Fruit fly (Drosophila melanogaster) whole organism, embryonic: ENCODE measurements around the gene Snx21.

Source experiments
- Asciz ChIP-seq: fragments of 200-800 bp; sonication (Bioruptor generic); optimal IDR thresholded peaks from 2 replicates; lab custom pipeline; 2017; ENCODE audit warnings: missing biosample characterization, mild to moderate bottlenecking, missing genetic modification characterization, missing genetic modification reagents
- CG12744 ChIP-seq: fragments of 200-800 bp; sonication (Bioruptor generic); optimal IDR thresholded peaks from 2 replicates; lab custom pipeline; 2016; ENCODE audit warnings: missing biosample characterization, missing genetic modification characterization
- CG14710 ChIP-seq: fragments of 200-800 bp; sonication (Bioruptor generic); optimal IDR thresholded peaks from 3 replicates; lab custom pipeline; 2019; ENCODE audit warnings: missing biosample characterization, mild to moderate bottlenecking, missing genetic modification characterization, moderate library complexity
- CG17186 ChIP-seq: fragments of 200-800 bp; sonication (Bioruptor generic); optimal IDR thresholded peaks from 3 replicates; lab custom pipeline; 2017; ENCODE audit warnings: missing biosample characterization, missing genetic modification reagents, missing genetic modification characterization
- CG2116 ChIP-seq: fragments of 200-800 bp; sonication (Bioruptor generic); optimal IDR thresholded peaks from 3 replicates; lab custom pipeline; 2018; ENCODE audit warnings: missing biosample characterization, mild to moderate bottlenecking, missing genetic modification characterization
- CG2129 ChIP-seq: fragments of 200-800 bp; sonication (Bioruptor generic); IDR thresholded peaks from 2 replicates; pipeline ENCODE4 v1.3.6; 2022; ENCODE audit warnings: missing biosample characterization, missing genetic modification characterization; ENCODE audit not compliant: partially characterized antibody
- CG34224 ChIP-seq: fragments of 200-800 bp; sonication (Bioruptor generic); IDR thresholded peaks from 3 replicates; pipeline ENCODE4 v1.3.6; 2022; ENCODE audit warnings: missing biosample characterization, missing genetic modification characterization; ENCODE audit not compliant: partially characterized antibody
- CG3995 ChIP-seq: fragments of 200-800 bp; sonication (Bioruptor generic); optimal IDR thresholded peaks from 3 replicates; lab custom pipeline; 2016; ENCODE audit warnings: missing biosample characterization, missing genetic modification characterization
- CG4617 ChIP-seq: fragments of 200-800 bp; sonication (Bioruptor generic); optimal IDR thresholded peaks from 3 replicates; lab custom pipeline; 2016; ENCODE audit warnings: missing biosample characterization, missing genetic modification characterization, borderline replicate concordance
- CG4820 ChIP-seq: fragments of 200-800 bp; sonication (Bioruptor generic); optimal IDR thresholded peaks from 3 replicates; lab custom pipeline; 2016; ENCODE audit warnings: missing biosample characterization, missing genetic modification characterization
- CG6175 ChIP-seq: fragments of 200-800 bp; sonication (Bioruptor generic); IDR thresholded peaks from 3 replicates; pipeline ENCODE4 v1.3.6; 2022; ENCODE audit warnings: missing biosample characterization, missing genetic modification characterization
- CG6813 ChIP-seq: fragments of 200-800 bp; sonication (Bioruptor generic); optimal IDR thresholded peaks from 2 replicates; lab custom pipeline; 2017; ENCODE audit warnings: missing biosample characterization, missing genetic modification characterization, mild to moderate bottlenecking, moderate library complexity, missing genetic modification reagents
- CG7786 ChIP-seq: fragments of 200-800 bp; sonication (Bioruptor generic); optimal IDR thresholded peaks from 2 replicates; lab custom pipeline; 2016; ENCODE audit warnings: missing biosample characterization, missing genetic modification characterization
- CG7987 ChIP-seq: fragments of 200-800 bp; sonication (Bioruptor generic); optimal IDR thresholded peaks from 2 replicates; lab custom pipeline; 2018; ENCODE audit warnings: missing biosample characterization, mild to moderate bottlenecking, missing genetic modification characterization, moderate library complexity
- CG9437 ChIP-seq: fragments of 200-800 bp; sonication (Bioruptor generic); optimal IDR thresholded peaks from 2 replicates; lab custom pipeline; 2018; ENCODE audit warnings: missing biosample characterization, mild to moderate bottlenecking, missing genetic modification characterization
- CG9876 ChIP-seq: fragments of 200-800 bp; sonication (Bioruptor generic); optimal IDR thresholded peaks from 2 replicates; lab custom pipeline; 2016; ENCODE audit warnings: missing biosample characterization, missing genetic modification characterization
- Chrac-16 ChIP-seq: fragments of 200-800 bp; sonication (Bioruptor generic); optimal IDR thresholded peaks from 3 replicates; lab custom pipeline; 2016; ENCODE audit warnings: missing biosample characterization, missing genetic modification characterization
- Dad ChIP-seq: fragments of 200-800 bp; sonication (Bioruptor generic); optimal IDR thresholded peaks from 3 replicates; lab custom pipeline; 2016; ENCODE audit warnings: missing biosample characterization, missing genetic modification characterization
- Dip2 ChIP-seq: fragments of 200-800 bp; sonication (Bioruptor generic); IDR thresholded peaks from 2 replicates; pipeline ENCODE4 v1.3.6; 2022; ENCODE audit warnings: missing biosample characterization, missing genetic modification characterization
- Dll ChIP-seq: fragments of 200-800 bp; sonication (Bioruptor generic); IDR thresholded peaks from 4 replicates; pipeline ENCODE4 v1.3.6; 2022; ENCODE audit warnings: missing biosample characterization, missing genetic modification characterization; ENCODE audit not compliant: partially characterized antibody
- E2f1 ChIP-seq: fragments of 200-800 bp; sonication (Bioruptor generic); IDR thresholded peaks from 2 replicates; pipeline ENCODE4 v1.3.6; 2022; ENCODE audit warnings: missing biosample characterization, missing genetic modification characterization
- Fer1 ChIP-seq: fragments of 200-800 bp; sonication (Bioruptor generic); optimal IDR thresholded peaks from 2 replicates; lab custom pipeline; 2017; ENCODE audit warnings: missing biosample characterization, mild to moderate bottlenecking, missing genetic modification characterization
- Fer3 ChIP-seq: fragments of 200-800 bp; sonication (Bioruptor generic); optimal IDR thresholded peaks from 2 replicates; lab custom pipeline; 2018; ENCODE audit warnings: missing biosample characterization, mild to moderate bottlenecking, missing genetic modification characterization, moderate library complexity
- HLH3B ChIP-seq: fragments of 200-800 bp; sonication (Bioruptor generic); IDR thresholded peaks from 2 replicates; pipeline ENCODE4 v1.3.6; 2022; ENCODE audit warnings: missing biosample characterization, missing genetic modification characterization
- HLHmδ ChIP-seq: fragments of 200-800 bp; sonication (Bioruptor generic); optimal IDR thresholded peaks from 2 replicates; lab custom pipeline; 2018; ENCODE audit warnings: missing biosample characterization, mild to moderate bottlenecking, missing genetic modification characterization, moderate library complexity
- HmgZ ChIP-seq: fragments of 200-800 bp; sonication (Bioruptor generic); optimal IDR thresholded peaks from 2 replicates; lab custom pipeline; 2018; ENCODE audit warnings: missing biosample characterization, mild to moderate bottlenecking, missing genetic modification characterization
- NC2β ChIP-seq: fragments of 200-800 bp; sonication (Bioruptor generic); optimal IDR thresholded peaks from 2 replicates; lab custom pipeline; 2016; ENCODE audit warnings: missing biosample characterization, missing genetic modification characterization
- Sry-δ ChIP-seq: fragments of 200-800 bp; sonication (Bioruptor generic); optimal IDR thresholded peaks from 2 replicates; lab custom pipeline; 2016; ENCODE audit warnings: missing biosample characterization, missing genetic modification characterization
- Usf ChIP-seq: fragments of 200-800 bp; sonication (Bioruptor generic); optimal IDR thresholded peaks from 2 replicates; lab custom pipeline; 2017; ENCODE audit warnings: missing genotype, missing biosample characterization, missing genetic modification characterization
- YL-1 ChIP-seq: fragments of 200-800 bp; sonication (Bioruptor generic); optimal IDR thresholded peaks from 3 replicates; lab custom pipeline; 2017; ENCODE audit warnings: missing biosample characterization, mild to moderate bottlenecking, missing genetic modification characterization
- aop ChIP-seq: fragments of 200-800 bp; sonication (Bioruptor generic); IDR thresholded peaks from 2 replicates; pipeline ENCODE4 v1.3.6; 2022; ENCODE audit warnings: missing biosample characterization, missing genetic modification characterization
- bbx ChIP-seq: fragments of 200-800 bp; sonication (Bioruptor generic); IDR thresholded peaks from 2 replicates; pipeline ENCODE4 v1.3.6; 2022; ENCODE audit warnings: missing biosample characterization, missing genetic modification characterization; ENCODE audit not compliant: partially characterized antibody
- ci ChIP-seq: fragments of 200-800 bp; sonication (Bioruptor generic); IDR thresholded peaks from 3 replicates; pipeline ENCODE4 v1.3.6; 2022; ENCODE audit warnings: missing biosample characterization, missing genetic modification characterization
- croc ChIP-seq: fragments of 200-800 bp; sonication (Bioruptor generic); conservative IDR thresholded peaks from 3 replicates; pipeline ENCODE4 v1.3.6; 2022; ENCODE audit warnings: missing biosample characterization, missing genetic modification characterization
- cwo ChIP-seq: fragments of 200-800 bp; sonication (Bioruptor generic); optimal IDR thresholded peaks from 3 replicates; lab custom pipeline; 2017; ENCODE audit warnings: missing biosample characterization, missing genetic modification characterization, mild to moderate bottlenecking, moderate library complexity, missing genetic modification reagents
- exex ChIP-seq: fragments of 200-800 bp; sonication (Bioruptor generic); optimal IDR thresholded peaks from 4 replicates; lab custom pipeline; 2018; ENCODE audit warnings: missing biosample characterization, mild to moderate bottlenecking, missing genetic modification characterization, moderate library complexity
- fu2 ChIP-seq: fragments of 200-800 bp; sonication (Bioruptor generic); optimal IDR thresholded peaks from 2 replicates; lab custom pipeline; 2016; ENCODE audit warnings: missing biosample characterization, missing genetic modification characterization
- grn ChIP-seq: fragments of 200-800 bp; sonication (Bioruptor generic); optimal IDR thresholded peaks from 3 replicates; lab custom pipeline; 2017; ENCODE audit warnings: missing biosample characterization, missing genetic modification characterization
- her ChIP-seq: fragments of 200-800 bp; sonication (Bioruptor generic); optimal IDR thresholded peaks from 2 replicates; lab custom pipeline; 2016; ENCODE audit warnings: missing biosample characterization, missing genetic modification characterization
- insv ChIP-seq, 2 experiments: fragments of 200-800 bp; sonication (Bioruptor generic); optimal IDR thresholded peaks; 3 replicates each; lab custom pipeline; 2016 to 2018; ENCODE audit warnings: missing biosample characterization in 2 of 2, missing genetic modification characterization in 2 of 2
- nmo ChIP-seq: fragments of 200-800 bp; sonication (Bioruptor generic); optimal IDR thresholded peaks from 2 replicates; lab custom pipeline; 2018; ENCODE audit warnings: missing biosample characterization, mild to moderate bottlenecking, missing genetic modification characterization, moderate library complexity
- pita ChIP-seq: fragments of 200-800 bp; sonication (Bioruptor generic); optimal IDR thresholded peaks from 2 replicates; lab custom pipeline; 2017; ENCODE audit warnings: missing biosample characterization, mild to moderate bottlenecking, missing genetic modification characterization
- pzg ChIP-seq: fragments of 200-800 bp; sonication (Bioruptor generic); optimal IDR thresholded peaks from 3 replicates; lab custom pipeline; 2018; ENCODE audit warnings: missing biosample characterization, mild to moderate bottlenecking, missing genetic modification characterization, moderate library complexity
- ranshi ChIP-seq: fragments of 200-800 bp; sonication (Bioruptor generic); IDR thresholded peaks from 2 replicates; pipeline ENCODE4 v1.3.6; 2022; ENCODE audit warnings: missing biosample characterization, missing genetic modification characterization
- rib ChIP-seq: fragments of 200-800 bp; sonication (Bioruptor generic); IDR thresholded peaks from 2 replicates; pipeline ENCODE4 v1.3.6; 2022; ENCODE audit warnings: missing biosample characterization, missing genetic modification characterization
- run ChIP-seq: fragments of 200-800 bp; sonication (Bioruptor generic); optimal IDR thresholded peaks from 3 replicates; lab custom pipeline; 2018; ENCODE audit warnings: missing biosample characterization, mild to moderate bottlenecking, missing genetic modification characterization
- sob ChIP-seq: fragments of 200-800 bp; sonication (Bioruptor generic); IDR thresholded peaks from 2 replicates; pipeline ENCODE4 v1.3.6; 2022; ENCODE audit warnings: missing biosample characterization, missing genetic modification characterization
- stwl ChIP-seq: fragments of 200-800 bp; sonication (Bioruptor generic); optimal IDR thresholded peaks from 3 replicates; lab custom pipeline; 2018; ENCODE audit warnings: missing biosample characterization, mild to moderate bottlenecking, missing genetic modification characterization, moderate library complexity
- tap ChIP-seq: fragments of 200-800 bp; optimal IDR thresholded peaks from 3 replicates; lab custom pipeline; 2019; ENCODE audit warnings: missing biosample characterization, mild to moderate bottlenecking, missing genetic modification characterization, moderate library complexity
- trem ChIP-seq: fragments of 200-800 bp; optimal IDR thresholded peaks from 3 replicates; lab custom pipeline; 2019; ENCODE audit warnings: missing biosample characterization, mild to moderate bottlenecking, missing genetic modification characterization, moderate library complexity
- unc-4 ChIP-seq: fragments of 200-800 bp; sonication (Bioruptor generic); IDR thresholded peaks from 2 replicates; pipeline ENCODE4 v1.3.6; 2022; ENCODE audit warnings: missing biosample characterization, missing genetic modification characterization; ENCODE audit not compliant: partially characterized antibody
- unpg ChIP-seq: fragments of 200-800 bp; sonication (Bioruptor generic); optimal IDR thresholded peaks from 3 replicates; lab custom pipeline; 2018; ENCODE audit warnings: missing biosample characterization, mild to moderate bottlenecking, missing genetic modification characterization, moderate library complexity
- z ChIP-seq: fragments of 200-800 bp; sonication (Bioruptor generic); IDR thresholded peaks from 3 replicates; pipeline ENCODE4 v1.3.6; 2022; ENCODE audit warnings: missing biosample characterization, missing genetic modification characterization

Snx21 gene

DNA sequence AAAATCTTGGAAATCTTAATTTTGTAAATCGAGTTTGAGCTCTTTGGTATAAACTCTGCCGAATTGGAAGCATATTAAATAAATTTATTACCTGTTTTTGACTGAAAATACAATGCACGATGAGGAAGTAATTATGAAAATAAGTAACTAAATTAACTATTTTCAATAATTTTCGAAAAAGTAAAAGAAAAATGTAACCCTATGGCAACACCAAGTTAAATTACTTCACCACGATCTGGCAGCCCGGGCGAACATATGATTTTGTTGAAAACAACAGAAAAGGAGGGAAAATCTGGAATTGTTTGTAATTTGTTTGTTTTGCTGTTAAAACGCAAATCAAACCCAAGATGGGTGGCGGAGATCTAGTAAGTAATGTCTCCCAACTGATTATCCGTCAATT is 20.6 kb downstream of the Snx21 start, which contains the start of the genes CG9961 and Cwc25 (continued):
- TF ChIP-seq CG7987 (no peak), HLH3B (GFP tag; lab: Robert Waterston, UW) (no peak), grn (no peak), CG2116 (GFP tag; lab: Kevin White, UChicago) (peak; percentile 12), CG6813 (GFP tag; lab: Kevin White, UChicago) (no peak), unc-4 (GFP tag; lab: Robert Waterston, UW) (no peak), CG12744 (GFP tag; lab: Kevin White, UChicago) (no peak), CG3995 (peak; percentile 14), z (no peak), croc (no peak), CG9437 (peak; percentile 81), fu2 (no peak), rib (no peak), Asciz (no peak), tap (tag; lab: Kevin White, UChicago) (no peak), CG6175 (no peak), CG2129 (GFP tag; lab: Robert Waterston, UW) (no peak), CG7786 (GFP tag; lab: Kevin White, UChicago) (no peak), HLHmδ (GFP tag; lab: Kevin White, UChicago) (no peak), YL-1 (GFP tag; lab: Kevin White, UChicago) (peak; percentile 16), cwo (no peak), Sry-δ (GFP tag; lab: Kevin White, UChicago) (no peak), stwl (tag; lab: Kevin White, UChicago) (peak; percentile 34), NC2β (GFP tag; lab: Kevin White, UChicago) (no peak), CG14710 (tag; lab: Kevin White, UChicago) (peak; percentile 53), E2f1 (GFP tag; lab: Robert Waterston, UW) (peak; percentile 24; the same call in 1 of the 2 replicates), run (tag; lab: Kevin White, UChicago) (no peak), aop (no peak), unpg (no peak), Dll (GFP tag; lab: Robert Waterston, UW) (0 out of 4 replicates have a peak, but pooled peaks have one; percentile 29), ranshi (GFP tag; lab: Robert Waterston, UW) (no peak), Fer1 (GFP tag; lab: Kevin White, UChicago) (peak; percentile 1), sob (GFP tag; lab: Robert Waterston, UW) (no peak), CG4617 (GFP tag; lab: Kevin White, UChicago) (peak; percentile 26), CG34224 (peak; percentile 26; the same call in 1 of the 3 replicates), Dip2 (no peak), trem (tag; lab: Kevin White, UChicago) (peak; percentile 43)

- TF ChIP-seq CG17186 (GFP tag; lab: Kevin White, UChicago) (peak; percentile 40), her (GFP tag; lab: Kevin White, UChicago) (peak; percentile 100), insv (GFP tag; optimal IDR thresholded peaks at IDR 0.05; lab: Kevin White, UChicago) (peak in 1 of 2 experiments; percentile 44), CG9876 (GFP tag; lab: Kevin White, UChicago) (no peak), Chrac-16 (GFP tag; lab: Kevin White, UChicago) (no peak), bbx (GFP tag; lab: Robert Waterston, UW) (peak; percentile 60; the same call in 1 of the 2 replicates), Dad (GFP tag; lab: Kevin White, UChicago) (no peak), Usf (no peak), pzg (GFP tag; lab: Kevin White, UChicago) (peak; percentile 97), HmgZ (tag; lab: Kevin White, UChicago) (peak; percentile 68), ci (no peak), Fer3 (no peak), nmo (GFP tag; lab: Kevin White, UChicago) (peak; percentile 76), exex (tag; lab: Kevin White, UChicago) (no peak), CG4820 (GFP tag; lab: Kevin White, UChicago) (no peak), pita (GFP tag; lab: Kevin White, UChicago) (no peak)
Measured at dm6 chr2L:2739820-2740230, 25.6 kb downstream of the Snx21 start, which contains the start of gene Hrs. Hrs (plus strand) TSS chr2L:2739986.
